Fruit fly (Drosophila melanogaster) whole organism, wandering third instar larva: Measurements from ENCODE around the gene CG5245.

ENCODE experiments used
- Hr83 ChIP-seq: fragments of 200-300 bp; sonication (Bioruptor generic); optimal IDR thresholded peaks from 2 replicates; lab custom pipeline; 2016; ENCODE audit warnings: missing biosample characterization, mild to moderate bottlenecking, missing genetic modification characterization, moderate library complexity; ENCODE audit not compliant: poor library complexity, severe bottlenecking
- N ChIP-seq: fragments of >200 bp; optimal IDR thresholded peaks from 2 replicates; lab custom pipeline; 2018; ENCODE audit warnings: missing biosample characterization, missing external identifiers, missing genetic modification characterization
- Rel ChIP-seq, 2 experiments: fragments of 200-800 bp; sonication (Bioruptor generic) in 1 of 2; optimal IDR thresholded peaks; 2 replicates in 1 of 2; 3 replicates in 1 of 2; lab custom pipeline; 2016 to 2019; ENCODE audit warnings: mild to moderate bottlenecking in 2 of 2, missing biosample characterization in 2 of 2, missing genetic modification characterization in 2 of 2, moderate library complexity in 1 of 2
- dmrt93B ChIP-seq: fragments of 200-800 bp; sonication (Bioruptor generic); optimal IDR thresholded peaks from 2 replicates; lab custom pipeline; 2018; ENCODE audit warnings: missing biosample characterization, mild to moderate bottlenecking, missing genetic modification characterization
- foxo ChIP-seq, 2 experiments: fragments of 200-800 bp; sonication (Bioruptor generic); optimal IDR thresholded peaks; 2 replicates in 1 of 2; 3 replicates in 1 of 2; lab custom pipeline; 2016 to 2017; ENCODE audit warnings: missing biosample characterization in 2 of 2, missing genetic modification characterization in 2 of 2
- jim ChIP-seq: fragments of 175-275, 200-325 bp; sonication (Bioruptor generic); optimal IDR thresholded peaks from 2 replicates; lab custom pipeline; 2016; ENCODE audit warnings: missing biosample characterization, mild to moderate bottlenecking, missing genetic modification characterization
- lola ChIP-seq: fragments of >200 bp; optimal IDR thresholded peaks from 2 replicates; lab custom pipeline; 2017; ENCODE audit warnings: missing biosample characterization, missing genetic modification characterization

- TF ChIP-seq Rel (GFP tag; optimal IDR thresholded peaks at IDR 0.05; lab: Kevin White, UChicago) (no peak), Rel (tag; optimal IDR thresholded peaks at IDR 0.05; lab: Kevin White, UChicago) (no peak), jim (GFP tag; lab: Kevin White, UChicago) (no peak), N (no peak), Hr83 (GFP tag; lab: Kevin White, UChicago) (no peak), foxo (GFP tag; optimal IDR thresholded peaks at IDR 0.05; lab: Kevin White, UChicago) (no peak), lola (no peak), dmrt93B (GFP tag; lab: Kevin White, UChicago) (no peak)
These were observed 22.0 kb downstream of the CG5245 start for dm6 chr3R:12451376-12451775.
